Fruit fly (Drosophila melanogaster): Measurements from ENCODE around the gene Nepl14.

- TF ChIP-seq psq (optimal IDR thresholded peaks at IDR 0.05): no peak
- TF ChIP-seq CG8478 (optimal IDR thresholded peaks at IDR 0.05): no peak
- TF ChIP-seq EcR (GFP tag; optimal IDR thresholded peaks at IDR 0.05): no peak
- TF ChIP-seq usp (GFP tag; optimal IDR thresholded peaks at IDR 0.05): no peak
- TF ChIP-seq Dll (optimal IDR thresholded peaks at IDR 0.05): no peak
- TF ChIP-seq pan (optimal IDR thresholded peaks at IDR 0.05): no peak
Measured at dm6 chr3R:22769567-22769966, 6.1 kb upstream of the Nepl14 start, which contains the start of gene CG43092.
